Worm (Caenorhabditis elegans): ENCODE results near the gene cht-6.

- TF ChIP-seq ama-1 (optimal IDR thresholded peaks at IDR 0.05) (no peak), tbx-37 (GFP tag; conservative IDR thresholded peaks at IDR 0.05) (no peak), tbx-11 (GFP tag; IDR thresholded peaks at IDR 0.05) (no peak), aly-1 (tag; optimal IDR thresholded peaks at IDR 0.05) (no peak), scrt-1 (GFP tag; IDR thresholded peaks at IDR 0.05) (no peak), flt-1 (GFP tag; IDR thresholded peaks at IDR 0.05) (no peak), ets-7 (tag; optimal IDR thresholded peaks at IDR 0.05) (no peak), ceh-36 (tag; optimal IDR thresholded peaks at IDR 0.05) (no peak), hmbx-1 (tag; optimal IDR thresholded peaks at IDR 0.05) (no peak), F13C5.2 (tag; optimal IDR thresholded peaks at IDR 0.05) (no peak), pes-1 (GFP tag; IDR thresholded peaks at IDR 0.05) (no peak)
These were observed 11.1 kb downstream of the cht-6 start, which contains the start of gene T05H4.11 for ce11 chrV:6425927-6426326.
